Worm (Caenorhabditis elegans) whole organism, L3 larva: ENCODE measurements around the gene fig-1.

Source experiments
- aly-2 ChIP-seq: fragments of 150-350 bp; optimal IDR thresholded peaks from 2 replicates; lab custom pipeline; 2014; ENCODE audit warnings: missing biosample characterization, missing genetic modification characterization
- ceh-9 ChIP-seq: sonication (generic microtip); optimal IDR thresholded peaks from 2 replicates; lab custom pipeline; 2018; ENCODE audit warnings: missing biosample characterization, missing genetic modification characterization
- elt-3 ChIP-seq, 3 experiments: fragments of 150-350 bp in 1 of 3; sonication (generic microtip) in 2 of 3; optimal IDR thresholded peaks; 2 replicates in 2 of 3; 4 replicates in 1 of 3; lab custom pipeline; 2014 to 2017; ENCODE audit warnings: missing biosample characterization in 3 of 3, missing genetic modification characterization in 3 of 3
- jun-1 ChIP-seq: fragments of 150-350 bp; optimal IDR thresholded peaks from 2 replicates; lab custom pipeline; 2014; ENCODE audit warnings: missing biosample characterization, missing genetic modification reagents, missing genetic modification characterization
- nfya-1 ChIP-seq: sonication (generic microtip); optimal IDR thresholded peaks from 2 replicates; lab custom pipeline; 2017; ENCODE audit warnings: missing genetic modification characterization, mild to moderate bottlenecking, missing compliant biosample characterization, antibody characterized with exemption, moderate library complexity; ENCODE audit not compliant: insufficient read depth
- nhr-12 ChIP-seq: fragments of 150-350 bp; optimal IDR thresholded peaks from 2 replicates; lab custom pipeline; 2014; ENCODE audit warnings: missing biosample characterization, missing genetic modification characterization
- nhr-28 ChIP-seq: fragments of 150-350 bp; optimal IDR thresholded peaks from 2 replicates; lab custom pipeline; 2014; ENCODE audit warnings: missing biosample characterization, missing genetic modification characterization
- pqm-1 ChIP-seq: fragments of 150-350 bp; optimal IDR thresholded peaks from 2 replicates; lab custom pipeline; 2017; ENCODE audit warnings: missing biosample characterization, missing genetic modification characterization, inconsistent platforms
- snpc-4 ChIP-seq: fragments of 150-350 bp; optimal IDR thresholded peaks from 2 replicates; lab custom pipeline; 2014; ENCODE audit warnings: missing biosample characterization, missing genetic modification characterization
- tbx-2 ChIP-seq: sonication (generic microtip); optimal IDR thresholded peaks from 2 replicates; lab custom pipeline; 2016; ENCODE audit warnings: mild to moderate bottlenecking, missing genetic modification characterization, missing compliant biosample characterization
- unc-62 ChIP-seq: fragments of 150-350 bp; sonication (generic microtip); optimal IDR thresholded peaks from 4 replicates; lab custom pipeline; 2014; ENCODE audit warnings: missing biosample characterization, missing genetic modification reagents, missing genetic modification characterization
- zag-1 ChIP-seq: fragments of 150-350 bp; optimal IDR thresholded peaks from 2 replicates; lab custom pipeline; 2014; ENCODE audit warnings: missing biosample characterization, missing genetic modification characterization

ce11 chrV:10949511-10949910, 31.5 kb downstream of the fig-1 start, which contains the start of gene col-153:
- no peak for TF ChIP-seq unc-62 (GFP tag; lab: Kevin White, UChicago)
- TF ChIP-seq jun-1 (tag; lab: Kevin White, UChicago), result no peak
- no peak for TF ChIP-seq nhr-12 (tag; lab: Kevin White, UChicago)
- TF ChIP-seq aly-2 (tag; lab: Kevin White, UChicago), result no peak
- no peak for TF ChIP-seq elt-3 (tag; optimal IDR thresholded peaks at IDR 0.05; lab: Kevin White, UChicago)
- TF ChIP-seq nfya-1 (tag; lab: Kevin White, UChicago), result no peak
- TF ChIP-seq pqm-1 (tag; lab: Kevin White, UChicago), result no peak
- no peak for TF ChIP-seq zag-1
- TF ChIP-seq nhr-28 (tag; lab: Kevin White, UChicago), result no peak
- no peak for TF ChIP-seq ceh-9
- no peak for TF ChIP-seq tbx-2 (tag; lab: Kevin White, UChicago)
- TF ChIP-seq snpc-4 (tag; lab: Kevin White, UChicago), result no peak
